Worm (Caenorhabditis elegans) whole organism, L3 larva: ENCODE results near the gene F38A5.2.

Experiments used
- R02D3.7 ChIP-seq: fragments of 150-350 bp; optimal IDR thresholded peaks from 2 replicates; lab custom pipeline; 2014; ENCODE audit warnings: missing biosample characterization, missing genetic modification characterization
- ama-1 ChIP-seq: fragments of 150-350 bp; optimal IDR thresholded peaks from 2 replicates; lab custom pipeline; 2018
- ceh-16 ChIP-seq: sonication (generic microtip); optimal IDR thresholded peaks from 2 replicates; lab custom pipeline; 2017; ENCODE audit warnings: missing biosample characterization, missing genetic modification characterization
- ceh-28 ChIP-seq: fragments of 150-350 bp; optimal IDR thresholded peaks from 2 replicates; lab custom pipeline; 2014; ENCODE audit warnings: missing biosample characterization, missing genetic modification reagents, missing genetic modification characterization
- egl-27 ChIP-seq: sonication (generic microtip); optimal IDR thresholded peaks from 4 replicates; lab custom pipeline; 2017; ENCODE audit warnings: missing biosample characterization, missing genetic modification reagents, missing genetic modification characterization
- egl-5 ChIP-seq: fragments of 150-350 bp; optimal IDR thresholded peaks from 2 replicates; lab custom pipeline; 2017; ENCODE audit warnings: missing biosample characterization, missing genetic modification reagents, missing genetic modification characterization, inconsistent platforms
- elt-2 ChIP-seq: sonication (generic microtip); optimal IDR thresholded peaks from 2 replicates; lab custom pipeline; 2016; ENCODE audit warnings: missing genetic modification reagents, mild to moderate bottlenecking, missing genetic modification characterization, missing compliant biosample characterization
- elt-3 ChIP-seq, 3 experiments: fragments of 150-350 bp in 1 of 3; sonication (generic microtip) in 2 of 3; optimal IDR thresholded peaks; 2 replicates in 2 of 3; 4 replicates in 1 of 3; lab custom pipeline; 2014 to 2017; ENCODE audit warnings: missing biosample characterization in 3 of 3, missing genetic modification characterization in 3 of 3
- eor-1 ChIP-seq, 2 experiments: fragments of 150-350 bp; optimal IDR thresholded peaks; 2 replicates each; lab custom pipeline; 2014 to 2018; ENCODE audit warnings: missing biosample characterization in 2 of 2, missing genetic modification characterization in 2 of 2
- fkh-10 ChIP-seq: sonication (generic microtip); optimal IDR thresholded peaks from 2 replicates; lab custom pipeline; 2017; ENCODE audit warnings: missing biosample characterization, missing genetic modification reagents, missing genetic modification characterization
- fos-1 ChIP-seq: fragments of 150-350 bp; optimal IDR thresholded peaks from 2 replicates; lab custom pipeline; 2014; ENCODE audit warnings: missing biosample characterization, missing genetic modification characterization
- hmg-11 ChIP-seq: sonication (generic microtip); optimal IDR thresholded peaks from 2 replicates; lab custom pipeline; 2016; ENCODE audit warnings: missing genetic modification characterization, missing compliant biosample characterization
- jun-1 ChIP-seq: fragments of 150-350 bp; optimal IDR thresholded peaks from 2 replicates; lab custom pipeline; 2014; ENCODE audit warnings: missing biosample characterization, missing genetic modification reagents, missing genetic modification characterization
- lin-15B ChIP-seq: fragments of 150-350 bp; optimal IDR thresholded peaks from 2 replicates; lab custom pipeline; 2014; ENCODE audit warnings: missing biosample characterization, missing genetic modification characterization
- lin-39 ChIP-seq: fragments of 150-350 bp; optimal IDR thresholded peaks from 2 replicates; lab custom pipeline; 2018; ENCODE audit warnings: missing biosample characterization, missing genetic modification reagents, missing genetic modification characterization
- lsy-12 ChIP-seq: sonication (generic microtip); optimal IDR thresholded peaks from 2 replicates; lab custom pipeline; 2016; ENCODE audit warnings: mild to moderate bottlenecking, missing genetic modification characterization, missing compliant biosample characterization
- mml-1 ChIP-seq: fragments of 150-350 bp; sonication (generic microtip); optimal IDR thresholded peaks from 3 replicates; lab custom pipeline; 2014; ENCODE audit warnings: missing biosample characterization, missing genetic modification characterization
- nfya-1 ChIP-seq: sonication (generic microtip); optimal IDR thresholded peaks from 2 replicates; lab custom pipeline; 2017; ENCODE audit warnings: missing genetic modification characterization, mild to moderate bottlenecking, missing compliant biosample characterization, antibody characterized with exemption, moderate library complexity; ENCODE audit not compliant: insufficient read depth
- nhr-12 ChIP-seq: fragments of 150-350 bp; optimal IDR thresholded peaks from 2 replicates; lab custom pipeline; 2014; ENCODE audit warnings: missing biosample characterization, missing genetic modification characterization
- nhr-23 ChIP-seq: fragments of 150-350 bp; optimal IDR thresholded peaks from 2 replicates; lab custom pipeline; 2014; ENCODE audit warnings: missing biosample characterization, missing genetic modification reagents, missing genetic modification characterization
- nhr-43 ChIP-seq: sonication (generic microtip); optimal IDR thresholded peaks from 2 replicates; lab custom pipeline; 2016; ENCODE audit warnings: mild to moderate bottlenecking, missing genetic modification characterization, missing compliant biosample characterization; ENCODE audit not compliant: poor library complexity, severe bottlenecking
- nhr-67 ChIP-seq: fragments of 150-350 bp; optimal IDR thresholded peaks from 2 replicates; lab custom pipeline; 2014; ENCODE audit warnings: missing biosample characterization, missing genetic modification characterization
- nhr-76 ChIP-seq: fragments of 150-350 bp; sonication (generic microtip); optimal IDR thresholded peaks from 5 replicates; lab custom pipeline; 2014; ENCODE audit warnings: missing biosample characterization, missing genetic modification characterization
- nhr-77 ChIP-seq: fragments of 150-350 bp; optimal IDR thresholded peaks from 2 replicates; lab custom pipeline; 2014; ENCODE audit warnings: missing biosample characterization, missing genetic modification characterization
- pha-4 ChIP-seq: fragments of 150-350 bp; optimal IDR thresholded peaks from 2 replicates; lab custom pipeline; 2014; ENCODE audit warnings: missing biosample characterization, missing genetic modification reagents, missing genetic modification characterization
- pqm-1 ChIP-seq: fragments of 150-350 bp; optimal IDR thresholded peaks from 2 replicates; lab custom pipeline; 2017; ENCODE audit warnings: missing biosample characterization, missing genetic modification characterization, inconsistent platforms
- skn-1 ChIP-seq: fragments of 150-350 bp; optimal IDR thresholded peaks from 2 replicates; lab custom pipeline; 2014; ENCODE audit warnings: missing biosample characterization, missing genetic modification characterization
- snpc-4 ChIP-seq: fragments of 150-350 bp; optimal IDR thresholded peaks from 2 replicates; lab custom pipeline; 2014; ENCODE audit warnings: missing biosample characterization, missing genetic modification characterization
- tbx-2 ChIP-seq: sonication (generic microtip); optimal IDR thresholded peaks from 2 replicates; lab custom pipeline; 2016; ENCODE audit warnings: mild to moderate bottlenecking, missing genetic modification characterization, missing compliant biosample characterization
- unc-62 ChIP-seq: fragments of 150-350 bp; sonication (generic microtip); optimal IDR thresholded peaks from 4 replicates; lab custom pipeline; 2014; ENCODE audit warnings: missing biosample characterization, missing genetic modification reagents, missing genetic modification characterization
- ztf-4 ChIP-seq: fragments of 150-350 bp; optimal IDR thresholded peaks from 2 replicates; lab custom pipeline; 2014; ENCODE audit warnings: missing biosample characterization, missing genetic modification characterization

Gene F38A5.2

DNA sequence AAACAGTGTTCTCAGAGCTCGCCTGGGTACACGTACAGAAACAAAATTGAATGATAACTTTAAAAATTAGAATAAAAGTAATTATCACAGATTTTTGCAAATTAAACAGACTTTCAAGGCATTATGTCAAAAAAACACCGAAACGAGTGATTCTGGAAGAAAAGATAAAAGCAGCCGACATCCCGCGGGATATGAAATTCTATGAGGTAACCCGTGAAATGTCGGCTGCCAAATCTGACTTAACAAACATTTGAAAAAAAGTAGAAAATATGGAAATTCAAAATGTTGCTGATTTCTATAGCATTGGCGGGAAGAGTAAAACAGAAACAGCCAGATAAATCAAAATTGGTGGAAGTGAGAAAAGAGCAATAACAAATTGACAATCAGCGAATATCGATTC, 19.6 kb downstream of the F38A5.2 start:
- TF ChIP-seq tbx-2 (tag; lab: Kevin White, UChicago): no peak
- peak; percentile 44 for TF ChIP-seq snpc-4 (tag; lab: Kevin White, UChicago)
- TF ChIP-seq, all 47 proteins: peak for 1

DNA sequence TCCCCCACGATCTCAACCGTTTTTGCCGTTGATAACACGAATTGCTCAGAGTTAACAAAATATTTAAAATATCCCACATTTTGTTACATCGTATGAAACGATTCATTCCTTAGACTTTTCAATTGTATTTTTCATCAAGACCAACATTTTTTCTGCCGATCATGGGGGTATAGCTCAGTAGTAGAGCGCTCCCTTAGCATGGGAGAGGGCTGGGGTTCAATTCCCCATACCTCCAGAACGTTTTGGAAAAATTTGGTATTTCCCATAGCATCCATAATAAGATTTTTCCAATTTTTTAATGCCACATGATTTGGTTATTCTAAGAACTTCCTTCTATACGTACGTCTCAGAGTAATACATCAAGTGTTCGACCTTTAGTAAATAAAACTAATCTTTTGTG, 23.2 kb downstream of the F38A5.2 start:
- peak; percentile 38 for TF ChIP-seq pha-4 (tag; lab: Kevin White, UChicago)
- TF ChIP-seq eor-1 (tag; optimal IDR thresholded peaks at IDR 0.05; lab: Kevin White, UChicago): no peak

DNA sequence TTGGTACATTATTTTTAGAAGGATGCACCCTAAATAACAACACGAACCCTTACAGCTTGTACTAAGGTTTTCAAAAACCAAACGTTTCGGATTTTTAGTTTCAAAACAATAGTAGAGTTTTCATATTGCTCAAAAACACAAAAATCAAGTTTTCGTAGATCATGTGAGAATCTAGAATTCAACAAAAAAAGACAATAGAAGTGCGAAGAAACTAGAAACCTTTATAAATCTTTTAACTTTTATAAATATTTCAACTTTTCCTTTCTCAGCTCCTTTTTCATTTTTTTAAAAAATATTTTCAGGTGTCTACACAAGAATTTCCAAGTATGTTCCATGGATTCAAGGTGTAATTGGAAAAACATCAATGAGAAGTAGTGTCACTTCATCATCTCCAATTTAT, 24.8 kb downstream of the F38A5.2 start, which contains the start of gene best-9:
TSS of gene best-9 (plus strand) at position 301 of the 400 bp plus-strand sequence.
- no peak for TF ChIP-seq nhr-67 (tag; lab: Kevin White, UChicago)
- no peak for TF ChIP-seq nhr-12 (tag; lab: Kevin White, UChicago)
- no peak for TF ChIP-seq nhr-77
- TF ChIP-seq fkh-10 (GFP tag; lab: Kevin White, UChicago): no peak
- no peak for TF ChIP-seq tbx-2 (tag; lab: Kevin White, UChicago)
- no peak for TF ChIP-seq fos-1 (tag; lab: Kevin White, UChicago)
- TF ChIP-seq lsy-12: no peak
- no peak for TF ChIP-seq jun-1 (tag; lab: Kevin White, UChicago)
- TF ChIP-seq ama-1: no peak
- no peak for TF ChIP-seq egl-27 (tag; lab: Kevin White, UChicago)
- TF ChIP-seq nhr-43 (tag; lab: Kevin White, UChicago): no peak
- TF ChIP-seq ztf-4 (tag; lab: Kevin White, UChicago): no peak
- TF ChIP-seq lin-39 (tag; lab: Kevin White, UChicago): no peak
- no peak for TF ChIP-seq ceh-16 (tag; lab: Kevin White, UChicago)
- TF ChIP-seq pqm-1 (tag; lab: Kevin White, UChicago): no peak
- TF ChIP-seq, all 47 proteins: peak for 0

DNA sequence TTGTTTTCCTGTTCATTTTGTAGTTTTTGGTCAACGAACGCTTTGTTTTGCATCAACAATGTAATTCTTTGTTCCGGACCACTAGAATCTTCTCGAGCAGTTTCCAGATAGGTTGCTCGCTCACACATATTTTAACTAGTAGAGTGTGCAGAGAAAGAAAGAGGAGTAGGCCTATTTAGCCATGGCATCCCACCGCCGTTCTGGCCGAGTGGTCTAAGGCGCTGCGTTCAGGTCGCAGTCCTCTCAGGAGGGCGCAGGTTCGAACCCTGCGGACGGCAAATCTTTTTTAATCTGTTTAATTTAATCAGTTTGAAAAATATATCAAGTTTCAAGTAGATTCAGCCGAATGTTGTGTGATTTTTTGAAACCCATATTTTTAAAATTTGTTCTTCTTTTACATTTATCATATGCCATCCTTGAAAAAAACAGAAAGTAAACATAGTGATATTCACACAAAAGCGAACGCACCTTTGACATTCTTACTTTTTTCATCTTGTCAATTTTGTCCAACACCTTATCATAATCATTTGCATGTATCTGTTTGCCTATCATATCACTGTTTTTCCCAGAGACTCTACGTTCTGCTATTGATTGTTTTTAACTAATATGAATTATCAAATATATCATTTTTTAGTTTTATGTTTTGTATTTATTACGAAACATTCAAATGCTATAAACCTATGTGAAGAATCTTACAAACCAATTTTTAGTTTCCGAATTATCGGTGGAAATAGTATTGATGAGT, 28.4 kb downstream of the F38A5.2 start, which contains the start of gene try-3:
TSS of gene try-3 (plus strand) at position 532 of the 745 bp plus-strand sequence.
- TF ChIP-seq egl-5 (tag; lab: Kevin White, UChicago): no peak
- TF ChIP-seq nhr-76: no peak
- TF ChIP-seq unc-62 (GFP tag; lab: Kevin White, UChicago): no peak
- peak; percentile 76 for TF ChIP-seq nhr-43 (tag; lab: Kevin White, UChicago)
- peak; percentile 33 for TF ChIP-seq skn-1
- TF ChIP-seq lin-39 (tag; lab: Kevin White, UChicago): peak; percentile 88
- TF ChIP-seq lin-15B: peak; percentile 49
- peak; percentile 77 for TF ChIP-seq hmg-11
- TF ChIP-seq mml-1 (tag; lab: Kevin White, UChicago): no peak
- TF ChIP-seq R02D3.7 (tag; lab: Kevin White, UChicago): peak; percentile 14
- peak; percentile 58 for TF ChIP-seq snpc-4 (tag; lab: Kevin White, UChicago)
- no peak for TF ChIP-seq nhr-67 (tag; lab: Kevin White, UChicago)
- TF ChIP-seq pha-4 (tag; lab: Kevin White, UChicago): peak; percentile 70
- peak; percentile 21 for TF ChIP-seq lsy-12
- TF ChIP-seq egl-27 (tag; lab: Kevin White, UChicago): peak; percentile 33
- TF ChIP-seq elt-3 (tag; optimal IDR thresholded peaks at IDR 0.05; lab: Kevin White, UChicago): peak in 1 of 3 experiments; percentile 63
- TF ChIP-seq ztf-4 (tag; lab: Kevin White, UChicago): no peak
- no peak for TF ChIP-seq jun-1 (tag; lab: Kevin White, UChicago)
- TF ChIP-seq ceh-28 (tag; lab: Kevin White, UChicago): no peak
- TF ChIP-seq nhr-23 (tag; lab: Kevin White, UChicago): peak; percentile 32
- TF ChIP-seq pqm-1 (tag; lab: Kevin White, UChicago): peak; percentile 43
- TF ChIP-seq nfya-1 (tag; lab: Kevin White, UChicago): peak; percentile 71
- TF ChIP-seq elt-2 (tag; lab: Kevin White, UChicago): peak; percentile 56
- no peak for TF ChIP-seq nhr-12 (tag; lab: Kevin White, UChicago)
